Fruit fly (Drosophila melanogaster): ENCODE measurements around the gene rtp.

rtp gene

dm6 chr3R:5215334-5216307 lies 21.5 kb downstream of the rtp start:
- TF ChIP-seq EcR (GFP tag; optimal IDR thresholded peaks at IDR 0.05) (peak in 1 of 2 experiments; percentile 30), usp (GFP tag; optimal IDR thresholded peaks at IDR 0.05) (no peak), CG8478 (optimal IDR thresholded peaks at IDR 0.05) (no peak)

- TF ChIP-seq pan (optimal IDR thresholded peaks at IDR 0.05) (no peak), usp (GFP tag; optimal IDR thresholded peaks at IDR 0.05) (no peak), CG8478 (optimal IDR thresholded peaks at IDR 0.05) (no peak), Dll (optimal IDR thresholded peaks at IDR 0.05) (no peak), EcR (GFP tag; optimal IDR thresholded peaks at IDR 0.05) (no peak), psq (optimal IDR thresholded peaks at IDR 0.05) (no peak)
Observed at dm6 chr3R:5214162-5214916, 22.8 kb downstream of the rtp start.

dm6 chr3R:5213309-5213708 lies 23.8 kb downstream of the rtp start:
- TF ChIP-seq usp (GFP tag; optimal IDR thresholded peaks at IDR 0.05) (no peak), Dll (optimal IDR thresholded peaks at IDR 0.05) (no peak), psq (optimal IDR thresholded peaks at IDR 0.05) (no peak), pan (optimal IDR thresholded peaks at IDR 0.05) (no peak), EcR (GFP tag; optimal IDR thresholded peaks at IDR 0.05) (no peak), CG8478 (optimal IDR thresholded peaks at IDR 0.05) (no peak)

- TF ChIP-seq pan (optimal IDR thresholded peaks at IDR 0.05) (no peak), EcR (GFP tag; optimal IDR thresholded peaks at IDR 0.05) (no peak), CG8478 (optimal IDR thresholded peaks at IDR 0.05) (no peak), Dll (optimal IDR thresholded peaks at IDR 0.05) (no peak), psq (optimal IDR thresholded peaks at IDR 0.05) (no peak), usp (GFP tag; optimal IDR thresholded peaks at IDR 0.05) (no peak)
Observed at dm6 chr3R:5212759-5213053, 24.4 kb downstream of the rtp start.

- TF ChIP-seq Dll (optimal IDR thresholded peaks at IDR 0.05) (no peak), psq (optimal IDR thresholded peaks at IDR 0.05) (no peak), CG8478 (optimal IDR thresholded peaks at IDR 0.05) (no peak), pan (optimal IDR thresholded peaks at IDR 0.05) (no peak), usp (GFP tag; optimal IDR thresholded peaks at IDR 0.05) (no peak), EcR (GFP tag; optimal IDR thresholded peaks at IDR 0.05) (no peak)
Observed at dm6 chr3R:5211901-5212758, 25.0 kb downstream of the rtp start.

- no peak for TF ChIP-seq EcR (GFP tag; optimal IDR thresholded peaks at IDR 0.05)
- TF ChIP-seq usp (GFP tag; optimal IDR thresholded peaks at IDR 0.05), result no peak
- no peak for TF ChIP-seq Dll (optimal IDR thresholded peaks at IDR 0.05)
- TF ChIP-seq psq (optimal IDR thresholded peaks at IDR 0.05), result no peak
- no peak for TF ChIP-seq pan (optimal IDR thresholded peaks at IDR 0.05)
- TF ChIP-seq CG8478 (optimal IDR thresholded peaks at IDR 0.05), result no peak
Observed at dm6 chr3R:5211401-5211800, 25.7 kb downstream of the rtp start.

- TF ChIP-seq usp (GFP tag; optimal IDR thresholded peaks at IDR 0.05), result no peak
- no peak for TF ChIP-seq EcR (GFP tag; optimal IDR thresholded peaks at IDR 0.05)
- no peak for TF ChIP-seq pan (optimal IDR thresholded peaks at IDR 0.05)
- no peak for TF ChIP-seq psq (optimal IDR thresholded peaks at IDR 0.05)
- no peak for TF ChIP-seq Dll (optimal IDR thresholded peaks at IDR 0.05)
- TF ChIP-seq CG8478 (optimal IDR thresholded peaks at IDR 0.05), result no peak
Observed at dm6 chr3R:5209481-5209880, 27.6 kb downstream of the rtp start.

- TF ChIP-seq pan (optimal IDR thresholded peaks at IDR 0.05) (no peak), EcR (GFP tag; optimal IDR thresholded peaks at IDR 0.05) (no peak), CG8478 (optimal IDR thresholded peaks at IDR 0.05) (no peak), Dll (optimal IDR thresholded peaks at IDR 0.05) (no peak), psq (optimal IDR thresholded peaks at IDR 0.05) (no peak), usp (GFP tag; optimal IDR thresholded peaks at IDR 0.05) (no peak)
Observed at dm6 chr3R:5208115-5208365, 29.1 kb downstream of the rtp start.

- TF ChIP-seq psq (optimal IDR thresholded peaks at IDR 0.05) (no peak), CG8478 (optimal IDR thresholded peaks at IDR 0.05) (no peak), usp (GFP tag; optimal IDR thresholded peaks at IDR 0.05) (no peak), EcR (GFP tag; optimal IDR thresholded peaks at IDR 0.05) (no peak), Dll (optimal IDR thresholded peaks at IDR 0.05) (no peak), pan (optimal IDR thresholded peaks at IDR 0.05) (no peak)
Observed at dm6 chr3R:5207277-5208114, 29.6 kb downstream of the rtp start.

- no peak for TF ChIP-seq EcR (GFP tag; optimal IDR thresholded peaks at IDR 0.05)
- no peak for TF ChIP-seq pan (optimal IDR thresholded peaks at IDR 0.05)
- TF ChIP-seq Dll (optimal IDR thresholded peaks at IDR 0.05), result no peak
- TF ChIP-seq CG8478 (optimal IDR thresholded peaks at IDR 0.05), result no peak
- no peak for TF ChIP-seq usp (GFP tag; optimal IDR thresholded peaks at IDR 0.05)
- TF ChIP-seq psq (optimal IDR thresholded peaks at IDR 0.05), result no peak
Observed at dm6 chr3R:5205319-5206033, 31.6 kb downstream of the rtp start.
